Worm (Caenorhabditis elegans) whole organism, late embryonic: ENCODE measurements around the gene srx-78.

Experiments used
- Y22D7AL.16 ChIP-seq: sonication (generic microtip); optimal IDR thresholded peaks from 2 replicates; lab custom pipeline; 2016; ENCODE audit warnings: missing genetic modification characterization, missing compliant biosample characterization
- ceh-48 ChIP-seq: sonication (generic microtip); optimal IDR thresholded peaks from 2 replicates; lab custom pipeline; 2016; ENCODE audit warnings: missing genetic modification characterization, inconsistent platforms, missing compliant biosample characterization
- hlh-8 ChIP-seq: sonication (generic microtip); optimal IDR thresholded peaks from 2 replicates; lab custom pipeline; 2016; ENCODE audit warnings: missing genotype, missing genetic modification characterization, missing compliant biosample characterization
- lim-6 ChIP-seq: sonication (generic microtip); optimal IDR thresholded peaks from 2 replicates; lab custom pipeline; 2016; ENCODE audit warnings: missing genetic modification characterization, missing compliant biosample characterization
- nfya-1 ChIP-seq: sonication (generic microtip); optimal IDR thresholded peaks from 2 replicates; lab custom pipeline; 2017; ENCODE audit warnings: missing genetic modification characterization, mild to moderate bottlenecking, missing compliant biosample characterization, antibody characterized with exemption, moderate library complexity

DNA sequence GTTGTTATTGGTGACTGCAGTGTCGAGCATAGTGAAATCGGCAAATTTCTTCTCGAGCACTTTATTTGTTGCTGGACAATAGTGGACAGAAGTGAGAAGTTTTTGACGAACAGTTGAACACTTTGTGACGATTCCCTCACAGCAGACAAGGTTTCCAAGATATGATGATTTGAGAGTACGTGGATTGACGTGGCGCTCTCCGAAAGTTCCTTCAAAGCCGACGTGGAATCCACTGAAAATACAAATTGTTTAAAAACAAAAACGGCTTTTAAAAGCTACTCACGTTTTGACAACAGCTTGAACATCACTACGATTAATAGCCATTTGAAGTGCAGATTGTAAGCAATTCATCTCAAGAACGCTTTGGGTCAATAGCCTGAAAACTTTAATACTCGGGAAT lies 35.9 kb upstream of the srx-78 start:
- no peak for TF ChIP-seq nfya-1 (tag; lab: Kevin White, UChicago)
- no peak for TF ChIP-seq lim-6 (tag; lab: Kevin White, UChicago)
- no peak for TF ChIP-seq ceh-48 (tag; lab: Kevin White, UChicago)
- TF ChIP-seq Y22D7AL.16 (tag; lab: Kevin White, UChicago), result no peak
- no peak for TF ChIP-seq hlh-8
